Worm (Caenorhabditis elegans) whole organism, mixed stage, embryonic: ENCODE data around the gene Y48A6C.8.

ENCODE experiments used
- blmp-1 ChIP-seq: fragments of 150-350 bp; optimal IDR thresholded peaks from 2 replicates; lab custom pipeline; 2014; ENCODE audit warnings: missing biosample characterization, missing genetic modification characterization
- ceh-39 ChIP-seq: fragments of 150-350 bp; optimal IDR thresholded peaks from 2 replicates; lab custom pipeline; 2014; ENCODE audit warnings: missing biosample characterization, missing genetic modification characterization
- elt-1 ChIP-seq: sonication (generic microtip); optimal IDR thresholded peaks from 2 replicates; lab custom pipeline; 2017; ENCODE audit warnings: missing genetic modification characterization, mild to moderate bottlenecking, missing compliant biosample characterization, antibody characterized with exemption, moderate library complexity, borderline replicate concordance; ENCODE audit not compliant: insufficient read depth
- nhr-28 ChIP-seq: fragments of 150-350 bp; optimal IDR thresholded peaks from 2 replicates; lab custom pipeline; 2014; ENCODE audit warnings: missing biosample characterization, missing genetic modification characterization
- pha-4 ChIP-seq: fragments of 150-350 bp; optimal IDR thresholded peaks from 2 replicates; lab custom pipeline; 2018; ENCODE audit warnings: missing biosample characterization, missing genetic modification reagents, missing genetic modification characterization
- tbx-8 ChIP-seq: fragments of 200-800 bp; sonication (Bioruptor generic); optimal IDR thresholded peaks from 2 replicates; lab custom pipeline; 2018; ENCODE audit warnings: mild to moderate bottlenecking, missing genetic modification characterization, moderate library complexity, missing compliant biosample characterization
- unc-62 ChIP-seq: fragments of 150-350 bp; optimal IDR thresholded peaks from 2 replicates; lab custom pipeline; 2014; ENCODE audit warnings: missing biosample characterization, missing genetic modification reagents, missing genetic modification characterization

DNA sequence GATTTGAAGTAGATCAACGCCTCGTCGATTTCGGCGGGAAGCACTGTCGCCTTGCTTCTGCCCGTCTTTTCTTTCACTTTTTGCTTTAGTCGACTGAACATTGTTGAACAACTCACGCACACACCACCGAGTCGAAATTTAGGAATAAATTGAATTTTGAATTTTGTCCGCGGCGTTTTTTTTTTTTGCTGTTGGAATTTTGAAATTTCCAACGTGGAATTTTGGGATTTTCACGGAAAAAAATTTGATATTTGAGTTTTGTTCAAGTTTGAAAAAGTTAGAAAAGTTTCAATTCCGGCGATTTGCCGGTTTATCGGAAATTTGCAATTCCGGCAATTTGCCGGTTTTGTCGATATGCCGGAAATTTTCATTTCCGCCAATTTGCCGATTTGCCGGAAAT lies 29.7 kb upstream of the Y48A6C.8 start, which contains the start of gene Y47D3A.31:
- TF ChIP-seq tbx-8 (no peak), elt-1 (tag; lab: Kevin White, UChicago) (no peak), pha-4 (tag; lab: Kevin White, UChicago) (no peak), nhr-28 (no peak), blmp-1 (tag; lab: Kevin White, UChicago) (no peak), ceh-39 (tag; lab: Kevin White, UChicago) (no peak), unc-62 (GFP tag; lab: Kevin White, UChicago) (no peak)
